Worm (Caenorhabditis elegans) whole organism, early embryonic: Measurements from ENCODE around the gene C33H5.13.

Source experiments
- F13C5.2 ChIP-seq: sonication (generic microtip); optimal IDR thresholded peaks from 2 replicates; lab custom pipeline; 2017; ENCODE audit warnings: mild to moderate bottlenecking, missing genetic modification characterization, inconsistent platforms, missing compliant biosample characterization
- aly-1 ChIP-seq: sonication (generic microtip); optimal IDR thresholded peaks from 2 replicates; lab custom pipeline; 2016; ENCODE audit warnings: missing genetic modification characterization, missing compliant biosample characterization
- ama-1 ChIP-seq: fragments of 150-350 bp; optimal IDR thresholded peaks from 2 replicates; lab custom pipeline; 2014
- ets-7 ChIP-seq: sonication (generic microtip); optimal IDR thresholded peaks from 2 replicates; lab custom pipeline; 2016; ENCODE audit warnings: missing genotype, missing genetic modification characterization, missing compliant biosample characterization
- flt-1 ChIP-seq: fragments of 200-800 bp; sonication (Bioruptor generic); IDR thresholded peaks from 2 replicates; pipeline ENCODE4 v1.3.6; 2022; ENCODE audit warnings: missing genetic modification characterization, missing compliant biosample characterization
- hmbx-1 ChIP-seq: sonication (generic microtip); optimal IDR thresholded peaks from 2 replicates; lab custom pipeline; 2016; ENCODE audit warnings: mild to moderate bottlenecking, missing genetic modification characterization, missing compliant biosample characterization
- hmg-4 ChIP-seq: fragments of 200-800 bp; sonication (Bioruptor generic); optimal IDR thresholded peaks from 2 replicates; lab custom pipeline; 2018; ENCODE audit warnings: mild to moderate bottlenecking, missing genetic modification characterization, missing compliant biosample characterization
- hnd-1 ChIP-seq: sonication (generic microtip); optimal IDR thresholded peaks from 2 replicates; lab custom pipeline; 2016; ENCODE audit warnings: missing genetic modification characterization, missing compliant biosample characterization
- scrt-1 ChIP-seq: fragments of 200-800 bp; sonication (Bioruptor generic); IDR thresholded peaks from 2 replicates; pipeline ENCODE4 v1.3.6; 2022; ENCODE audit warnings: missing genetic modification characterization, missing compliant biosample characterization
- tbx-11 ChIP-seq: fragments of 200-800 bp; sonication (Bioruptor generic); IDR thresholded peaks from 2 replicates; pipeline ENCODE4 v1.3.6; 2022; ENCODE audit warnings: missing genetic modification characterization, missing compliant biosample characterization
- tbx-37 ChIP-seq: fragments of 200-800 bp; sonication (Bioruptor generic); conservative IDR thresholded peaks from 2 replicates; pipeline ENCODE4 v1.3.6; 2022; ENCODE audit warnings: missing genetic modification reagents, missing genetic modification characterization, missing compliant biosample characterization

DNA sequence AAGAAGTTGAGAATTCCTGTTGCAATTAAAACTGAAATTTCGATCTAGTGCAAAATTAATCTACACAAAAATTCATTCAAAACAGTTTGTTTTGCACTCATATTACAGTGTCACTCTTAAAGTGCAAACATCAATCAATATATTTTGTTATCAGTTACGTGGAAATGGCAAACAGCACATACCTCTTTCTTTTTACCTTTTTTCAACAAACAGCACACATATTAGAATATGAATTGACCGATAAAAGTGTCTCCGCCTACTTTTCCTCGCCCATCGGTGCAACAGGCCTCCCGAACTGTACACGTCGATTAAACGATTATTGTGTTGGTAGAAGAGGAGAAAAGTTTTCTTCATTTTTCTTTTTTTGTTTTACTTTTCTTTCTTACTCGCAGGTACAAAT is 49.2 kb upstream of the C33H5.13 start:
- TF ChIP-seq ama-1: no peak
- no peak for TF ChIP-seq flt-1
- TF ChIP-seq hmg-4 (GFP tag; lab: Kevin White, UChicago): no peak
- no peak for TF ChIP-seq hnd-1 (tag; lab: Kevin White, UChicago)
- no peak for TF ChIP-seq ets-7 (tag; lab: Kevin White, UChicago)
- no peak for TF ChIP-seq scrt-1
- TF ChIP-seq tbx-11: no peak
- TF ChIP-seq aly-1 (tag; lab: Kevin White, UChicago): no peak
- TF ChIP-seq F13C5.2 (tag; lab: Kevin White, UChicago): no peak
- no peak for TF ChIP-seq tbx-37 (GFP tag; lab: Robert Waterston, UW)
- no peak for TF ChIP-seq hmbx-1
